Worm (Caenorhabditis elegans): Measurements from ENCODE around the gene E02C12.12.

E02C12.12 gene

ce11 chrV:9333316-9334048 is 48.6 kb downstream of the E02C12.12 start, which contains the start of gene acl-14:
TSS of gene acl-14 (minus strand) at chrV:9333631.
- no peak for TF ChIP-seq med-1 (GFP tag; optimal IDR thresholded peaks at IDR 0.05; ENCODE audit: insufficient read depth)

ce11 chrV:9332611-9333315 is 49.4 kb downstream of the E02C12.12 start:
- TF ChIP-seq med-1 (GFP tag; optimal IDR thresholded peaks at IDR 0.05; ENCODE audit: insufficient read depth) (no peak), klf-2 (GFP tag; conservative IDR thresholded peaks at IDR 0.05) (no peak), ztf-23 (GFP tag; IDR thresholded peaks at IDR 0.05) (no peak), cog-1 (tag; optimal IDR thresholded peaks at IDR 0.05) (no peak), tab-1 (GFP tag; IDR thresholded peaks at IDR 0.05) (no peak), flt-1 (GFP tag; IDR thresholded peaks at IDR 0.05) (no peak), ref-1 (GFP tag; conservative IDR thresholded peaks at IDR 0.05) (no peak), T22C8.4 (GFP tag; IDR thresholded peaks at IDR 0.05) (no peak)
